Worm (Caenorhabditis elegans) whole organism, late embryonic: ENCODE results near the gene ram-2.

ENCODE experiments used
- F13H6.1 ChIP-seq: sonication (generic microtip); optimal IDR thresholded peaks from 2 replicates; lab custom pipeline; 2016; ENCODE audit warnings: missing genetic modification characterization, missing compliant biosample characterization
- T23F11.4 ChIP-seq: fragments of 200-800 bp; sonication (Bioruptor generic); optimal IDR thresholded peaks from 2 replicates; lab custom pipeline; 2018; ENCODE audit warnings: mild to moderate bottlenecking, missing genetic modification characterization, missing compliant biosample characterization
- ceh-22 ChIP-seq: sonication (generic microtip); optimal IDR thresholded peaks from 2 replicates; lab custom pipeline; 2017; ENCODE audit warnings: missing biosample characterization, missing genetic modification characterization
- mec-3 ChIP-seq: sonication (generic microtip); optimal IDR thresholded peaks from 2 replicates; lab custom pipeline; 2016; ENCODE audit warnings: borderline replicate concordance, missing genetic modification characterization, missing compliant biosample characterization
- pag-3 ChIP-seq: sonication (generic microtip); optimal IDR thresholded peaks from 2 replicates; lab custom pipeline; 2016; ENCODE audit warnings: missing compliant biosample characterization, missing genetic modification characterization, borderline replicate concordance
- pqm-1 ChIP-seq: sonication (generic microtip); optimal IDR thresholded peaks from 2 replicates; lab custom pipeline; 2016; ENCODE audit warnings: missing genetic modification characterization, missing compliant biosample characterization
- ref-2 ChIP-seq: sonication (generic microtip); optimal IDR thresholded peaks from 2 replicates; lab custom pipeline; 2016; ENCODE audit warnings: missing genetic modification characterization, missing compliant biosample characterization

DNA sequence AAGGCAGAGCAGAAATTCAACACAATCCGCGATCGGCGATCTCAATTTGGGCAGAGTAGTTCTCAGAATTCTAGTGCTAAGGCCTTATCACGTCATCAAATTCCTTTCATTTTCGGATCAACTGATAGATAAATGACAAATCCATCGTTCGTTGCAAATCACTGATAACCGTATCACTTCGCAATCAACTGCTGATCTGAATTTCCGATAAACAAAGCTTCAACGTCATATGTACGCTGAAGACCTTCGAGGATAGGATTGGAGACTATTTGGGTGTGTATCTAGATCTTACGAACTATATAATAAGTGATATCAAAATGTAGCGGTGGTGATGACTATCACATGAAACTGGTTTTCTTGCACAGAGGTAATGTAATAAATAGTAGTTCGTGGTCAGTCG is 40.6 kb upstream of the ram-2 start:
- TF ChIP-seq pag-3 (tag; lab: Kevin White, UChicago) (no peak), F13H6.1 (tag; lab: Kevin White, UChicago) (no peak), mec-3 (no peak), ceh-22 (tag; lab: Kevin White, UChicago) (no peak), pqm-1 (tag; lab: Kevin White, UChicago) (no peak), T23F11.4 (no peak), ref-2 (tag; lab: Kevin White, UChicago) (no peak)
